Worm (Caenorhabditis elegans) whole organism, midembryonic: ENCODE results near the gene C25F9.14.

Experiments
- T22C8.4 ChIP-seq: fragments of 200-800 bp; sonication (Bioruptor generic); IDR thresholded peaks from 2 replicates; pipeline ENCODE4 v1.3.6; 2022; ENCODE audit warnings: missing genetic modification characterization, missing compliant biosample characterization
- cog-1 ChIP-seq: sonication (generic microtip); optimal IDR thresholded peaks from 2 replicates; lab custom pipeline; 2016; ENCODE audit warnings: missing genetic modification characterization, missing compliant biosample characterization
- flt-1 ChIP-seq: fragments of 200-800 bp; sonication (Bioruptor generic); IDR thresholded peaks from 2 replicates; pipeline ENCODE4 v1.3.6; 2022; ENCODE audit warnings: missing genetic modification characterization, missing compliant biosample characterization
- klf-2 ChIP-seq: fragments of 200-800 bp; sonication (Bioruptor generic); conservative IDR thresholded peaks from 2 replicates; pipeline ENCODE4 v1.3.6; 2022; ENCODE audit warnings: missing genetic modification reagents, missing genetic modification characterization, missing compliant biosample characterization
- med-1 ChIP-seq: sonication (generic microtip); optimal IDR thresholded peaks from 2 replicates; lab custom pipeline; 2017; ENCODE audit warnings: missing genetic modification characterization, mild to moderate bottlenecking, missing compliant biosample characterization, antibody characterized with exemption, missing genetic modification reagents; ENCODE audit not compliant: insufficient read depth
- ref-1 ChIP-seq: fragments of 200-800 bp; sonication (Bioruptor generic); conservative IDR thresholded peaks from 2 replicates; pipeline ENCODE4 v1.3.6; 2022; ENCODE audit warnings: missing genetic modification reagents, missing genetic modification characterization, missing compliant biosample characterization
- tab-1 ChIP-seq: fragments of 200-800 bp; sonication (Bioruptor generic); IDR thresholded peaks from 2 replicates; pipeline ENCODE4 v1.3.6; 2022; ENCODE audit warnings: missing genetic modification characterization, missing compliant biosample characterization
- ztf-23 ChIP-seq: fragments of 200-800 bp; sonication (Bioruptor generic); IDR thresholded peaks from 2 replicates; pipeline ENCODE4 v1.3.6; 2022; ENCODE audit warnings: missing genetic modification reagents, missing genetic modification characterization, missing compliant biosample characterization
- ztf-29 ChIP-seq: fragments of 200-800 bp; sonication (Bioruptor generic); IDR thresholded peaks from 2 replicates; pipeline ENCODE4 v1.3.6; 2022; ENCODE audit warnings: missing genetic modification reagents, missing genetic modification characterization, missing compliant biosample characterization

C25F9.14 gene

ce11 chrV:19436307-19436706 is at the start of gene C25F9.14:
Gene C25F9.14, plus strand, starts transcription at chrV:19436484.
- no peak for TF ChIP-seq med-1 (GFP tag; lab: Kevin White, UChicago)
- TF ChIP-seq ztf-23 (GFP tag; lab: Robert Waterston, UW): no peak
- no peak for TF ChIP-seq tab-1 (GFP tag; lab: Robert Waterston, UW)
- TF ChIP-seq ref-1 (GFP tag; lab: Robert Waterston, UW): no peak
- TF ChIP-seq flt-1 (GFP tag; lab: Robert Waterston, UW): no peak
- no peak for TF ChIP-seq ztf-29 (GFP tag; lab: Robert Waterston, UW)
- no peak for TF ChIP-seq T22C8.4 (GFP tag; lab: Robert Waterston, UW)
- TF ChIP-seq klf-2 (GFP tag; lab: Robert Waterston, UW): no peak
- TF ChIP-seq cog-1 (tag; lab: Kevin White, UChicago): no peak

ce11 chrV:19390029-19390428 is 46.3 kb upstream of the C25F9.14 start, which contains the start of gene slcr-46.2:
Gene slcr-46.2, minus strand, starts transcription at chrV:19390129.
- TF ChIP-seq tab-1 (GFP tag; lab: Robert Waterston, UW): no peak
- no peak for TF ChIP-seq ztf-23 (GFP tag; lab: Robert Waterston, UW)
- TF ChIP-seq flt-1 (GFP tag; lab: Robert Waterston, UW): no peak
- no peak for TF ChIP-seq T22C8.4 (GFP tag; lab: Robert Waterston, UW)
- TF ChIP-seq med-1 (GFP tag; lab: Kevin White, UChicago): no peak
- no peak for TF ChIP-seq klf-2 (GFP tag; lab: Robert Waterston, UW)
- no peak for TF ChIP-seq ztf-29 (GFP tag; lab: Robert Waterston, UW)
- no peak for TF ChIP-seq cog-1 (tag; lab: Kevin White, UChicago)
- no peak for TF ChIP-seq ref-1 (GFP tag; lab: Robert Waterston, UW)

ce11 chrV:19391242-19391641 is 45.0 kb upstream of the C25F9.14 start:
- TF ChIP-seq ref-1 (GFP tag; lab: Robert Waterston, UW) (no peak), cog-1 (tag; lab: Kevin White, UChicago) (no peak), med-1 (GFP tag; lab: Kevin White, UChicago) (no peak), klf-2 (GFP tag; lab: Robert Waterston, UW) (no peak), ztf-23 (GFP tag; lab: Robert Waterston, UW) (no peak), T22C8.4 (GFP tag; lab: Robert Waterston, UW) (no peak), tab-1 (GFP tag; lab: Robert Waterston, UW) (no peak), ztf-29 (GFP tag; lab: Robert Waterston, UW) (no peak), flt-1 (GFP tag; lab: Robert Waterston, UW) (no peak)

DNA sequence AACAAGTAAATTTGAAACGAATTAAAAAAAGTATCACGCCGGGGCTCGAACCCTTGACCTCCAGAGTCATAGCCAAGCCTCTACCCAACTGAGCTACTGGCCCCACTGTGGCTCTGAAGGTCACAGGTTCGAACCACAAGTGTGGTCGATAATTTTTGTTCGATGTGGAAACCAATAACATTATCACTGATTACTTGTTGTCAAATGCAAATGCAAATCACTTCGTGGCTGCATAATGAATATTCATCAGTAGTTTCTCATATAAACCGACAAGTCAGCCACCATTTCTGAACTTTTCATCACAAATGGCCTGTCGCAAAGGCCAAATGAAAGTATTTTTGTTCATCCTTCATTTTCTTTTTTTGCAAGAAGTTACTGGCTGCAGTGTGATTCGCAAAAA is 41.5 kb upstream of the C25F9.14 start, which contains the start of gene C25F9.8:
C25F9.8 (plus strand) TSS at position 301 of the 400 bp plus-strand sequence.
- TF ChIP-seq med-1 (GFP tag; lab: Kevin White, UChicago) (no peak), T22C8.4 (GFP tag; lab: Robert Waterston, UW) (no peak), flt-1 (GFP tag; lab: Robert Waterston, UW) (no peak), ztf-29 (GFP tag; lab: Robert Waterston, UW) (no peak), cog-1 (tag; lab: Kevin White, UChicago) (no peak)

- TF ChIP-seq med-1 (GFP tag; lab: Kevin White, UChicago) (no peak), ztf-23 (GFP tag; lab: Robert Waterston, UW) (no peak), tab-1 (GFP tag; lab: Robert Waterston, UW) (no peak), ztf-29 (GFP tag; lab: Robert Waterston, UW) (no peak), flt-1 (GFP tag; lab: Robert Waterston, UW) (no peak), cog-1 (tag; lab: Kevin White, UChicago) (no peak), klf-2 (GFP tag; lab: Robert Waterston, UW) (no peak), T22C8.4 (GFP tag; lab: Robert Waterston, UW) (no peak), ref-1 (GFP tag; lab: Robert Waterston, UW) (no peak)
Measured at ce11 chrV:19396576-19397313, 39.5 kb upstream of the C25F9.14 start.

DNA sequence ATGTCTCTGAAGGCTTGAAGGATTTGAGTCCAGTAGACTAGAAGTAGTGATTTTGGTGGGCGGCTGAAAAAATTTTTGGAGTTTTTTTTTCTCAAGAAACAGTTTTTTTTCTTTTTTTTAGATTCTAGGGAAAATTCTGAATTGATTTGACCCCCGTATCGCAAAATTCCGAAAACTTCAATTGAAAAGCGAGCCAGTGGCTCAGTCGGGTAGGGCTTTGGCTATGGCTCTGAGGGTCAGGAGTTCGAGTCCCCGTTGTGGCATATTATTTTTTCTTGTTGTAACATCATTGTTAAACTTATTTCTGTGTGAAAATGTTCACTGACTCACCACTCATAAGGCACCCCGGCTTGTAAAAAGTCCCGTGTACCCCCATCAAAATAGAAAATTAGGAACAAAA is 37.9 kb upstream of the C25F9.14 start:
- no peak for TF ChIP-seq ref-1 (GFP tag; lab: Robert Waterston, UW)
- no peak for TF ChIP-seq tab-1 (GFP tag; lab: Robert Waterston, UW)
- TF ChIP-seq ztf-23 (GFP tag; lab: Robert Waterston, UW): no peak
- TF ChIP-seq cog-1 (tag; lab: Kevin White, UChicago): no peak
- no peak for TF ChIP-seq med-1 (GFP tag; lab: Kevin White, UChicago)
- TF ChIP-seq T22C8.4 (GFP tag; lab: Robert Waterston, UW): no peak
- no peak for TF ChIP-seq ztf-29 (GFP tag; lab: Robert Waterston, UW)
- no peak for TF ChIP-seq klf-2 (GFP tag; lab: Robert Waterston, UW)
- no peak for TF ChIP-seq flt-1 (GFP tag; lab: Robert Waterston, UW)

ce11 chrV:19398882-19399281 is 37.4 kb upstream of the C25F9.14 start, which contains the start of gene C25F9.13:
Gene C25F9.13, minus strand, starts transcription at chrV:19398982.
- TF ChIP-seq tab-1 (GFP tag; lab: Robert Waterston, UW) (no peak), klf-2 (GFP tag; lab: Robert Waterston, UW) (no peak)

- TF ChIP-seq klf-2 (GFP tag; lab: Robert Waterston, UW) (no peak), cog-1 (tag; lab: Kevin White, UChicago) (no peak), ref-1 (GFP tag; lab: Robert Waterston, UW) (no peak), flt-1 (GFP tag; lab: Robert Waterston, UW) (no peak), ztf-29 (GFP tag; lab: Robert Waterston, UW) (no peak), T22C8.4 (GFP tag; lab: Robert Waterston, UW) (no peak)
Measured at ce11 chrV:19400619-19401018, 35.7 kb upstream of the C25F9.14 start, which contains the start of gene srw-86. Gene srw-86, minus strand, starts transcription at chrV:19400719.

DNA sequence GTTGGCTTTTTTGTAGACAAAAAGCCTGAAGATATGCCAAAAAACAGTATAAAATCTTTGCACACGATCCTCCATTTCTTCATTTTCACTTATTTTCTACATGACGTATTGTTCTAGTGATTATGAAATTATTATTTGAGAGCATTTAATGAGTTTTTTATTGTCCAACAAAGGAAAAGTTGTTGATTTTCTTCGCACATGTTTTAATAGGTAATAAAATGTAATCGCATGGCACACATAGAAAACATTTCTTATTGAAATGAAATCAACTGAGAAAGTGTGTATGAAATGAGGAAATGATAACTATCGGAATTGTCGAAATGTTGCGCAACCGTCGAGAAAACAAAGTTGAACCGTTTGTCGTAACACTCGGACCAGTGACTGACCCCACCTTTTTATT is 34.9 kb upstream of the C25F9.14 start:
- TF ChIP-seq tab-1 (GFP tag; lab: Robert Waterston, UW) (no peak), flt-1 (GFP tag; lab: Robert Waterston, UW) (no peak), med-1 (GFP tag; lab: Kevin White, UChicago) (no peak), klf-2 (GFP tag; lab: Robert Waterston, UW) (no peak), ztf-29 (GFP tag; lab: Robert Waterston, UW) (no peak)
